Worm (Caenorhabditis elegans) whole organism, L3 larva: Measurements from ENCODE around the gene C49F8.3.
A peak's percentile ranks its signal among the peaks of the same experiment; 100 is the strongest.
"Not testable (repeated sequence)": the region's sequence is repeated elsewhere in the genome, so short reads cannot be mapped to it uniquely, and the experiment has no call there.

Experiments used
- R02D3.7 ChIP-seq: fragments of 150-350 bp; optimal IDR thresholded peaks from 2 replicates; lab custom pipeline; 2014; ENCODE audit warnings: missing biosample characterization, missing genetic modification characterization
- ceh-28 ChIP-seq: fragments of 150-350 bp; optimal IDR thresholded peaks from 2 replicates; lab custom pipeline; 2014; ENCODE audit warnings: missing biosample characterization, missing genetic modification reagents, missing genetic modification characterization
- ceh-82 ChIP-seq: fragments of 150-350 bp; optimal IDR thresholded peaks from 2 replicates; lab custom pipeline; 2014; ENCODE audit warnings: missing biosample characterization, missing genetic modification characterization
- daf-12 ChIP-seq: fragments of 150-350 bp; optimal IDR thresholded peaks from 2 replicates; lab custom pipeline; 2014; ENCODE audit warnings: missing biosample characterization, missing genetic modification reagents, missing genetic modification characterization
- egl-5 ChIP-seq: fragments of 150-350 bp; optimal IDR thresholded peaks from 2 replicates; lab custom pipeline; 2017; ENCODE audit warnings: missing biosample characterization, missing genetic modification reagents, missing genetic modification characterization, inconsistent platforms
- elt-1 ChIP-seq: fragments of 150-350 bp; optimal IDR thresholded peaks from 2 replicates; lab custom pipeline; 2014; ENCODE audit warnings: missing biosample characterization, missing genetic modification characterization
- elt-2 ChIP-seq: sonication (generic microtip); optimal IDR thresholded peaks from 2 replicates; lab custom pipeline; 2016; ENCODE audit warnings: missing genetic modification reagents, mild to moderate bottlenecking, missing genetic modification characterization, missing compliant biosample characterization
- elt-3 ChIP-seq, 3 experiments: fragments of 150-350 bp in 1 of 3; sonication (generic microtip) in 2 of 3; optimal IDR thresholded peaks; 2 replicates in 2 of 3; 4 replicates in 1 of 3; lab custom pipeline; 2014 to 2017; ENCODE audit warnings: missing biosample characterization in 3 of 3, missing genetic modification characterization in 3 of 3
- eor-1 ChIP-seq, 2 experiments: fragments of 150-350 bp; optimal IDR thresholded peaks; 2 replicates each; lab custom pipeline; 2014 to 2018; ENCODE audit warnings: missing biosample characterization in 2 of 2, missing genetic modification characterization in 2 of 2
- fkh-2 ChIP-seq: fragments of 150-350 bp; optimal IDR thresholded peaks from 2 replicates; lab custom pipeline; 2014; ENCODE audit warnings: missing biosample characterization, missing genetic modification reagents, missing genetic modification characterization
- hmg-11 ChIP-seq: sonication (generic microtip); optimal IDR thresholded peaks from 2 replicates; lab custom pipeline; 2016; ENCODE audit warnings: missing genetic modification characterization, missing compliant biosample characterization
- jun-1 ChIP-seq: fragments of 150-350 bp; optimal IDR thresholded peaks from 2 replicates; lab custom pipeline; 2014; ENCODE audit warnings: missing biosample characterization, missing genetic modification reagents, missing genetic modification characterization
- lin-15B ChIP-seq: fragments of 150-350 bp; optimal IDR thresholded peaks from 2 replicates; lab custom pipeline; 2014; ENCODE audit warnings: missing biosample characterization, missing genetic modification characterization
- lin-39 ChIP-seq: fragments of 150-350 bp; optimal IDR thresholded peaks from 2 replicates; lab custom pipeline; 2018; ENCODE audit warnings: missing biosample characterization, missing genetic modification reagents, missing genetic modification characterization
- mdl-1 ChIP-seq: fragments of 150-350 bp; optimal IDR thresholded peaks from 2 replicates; lab custom pipeline; 2014; ENCODE audit warnings: missing biosample characterization, missing genetic modification characterization
- nfya-1 ChIP-seq: sonication (generic microtip); optimal IDR thresholded peaks from 2 replicates; lab custom pipeline; 2017; ENCODE audit warnings: missing genetic modification characterization, mild to moderate bottlenecking, missing compliant biosample characterization, antibody characterized with exemption, moderate library complexity; ENCODE audit not compliant: insufficient read depth
- nhr-23 ChIP-seq: fragments of 150-350 bp; optimal IDR thresholded peaks from 2 replicates; lab custom pipeline; 2014; ENCODE audit warnings: missing biosample characterization, missing genetic modification reagents, missing genetic modification characterization
- nhr-25 ChIP-seq: sonication (generic microtip); optimal IDR thresholded peaks from 2 replicates; lab custom pipeline; 2017; ENCODE audit warnings: missing biosample characterization, missing genetic modification characterization
- nhr-43 ChIP-seq: sonication (generic microtip); optimal IDR thresholded peaks from 2 replicates; lab custom pipeline; 2016; ENCODE audit warnings: mild to moderate bottlenecking, missing genetic modification characterization, missing compliant biosample characterization; ENCODE audit not compliant: poor library complexity, severe bottlenecking
- nhr-67 ChIP-seq: fragments of 150-350 bp; optimal IDR thresholded peaks from 2 replicates; lab custom pipeline; 2014; ENCODE audit warnings: missing biosample characterization, missing genetic modification characterization
- pqm-1 ChIP-seq: fragments of 150-350 bp; optimal IDR thresholded peaks from 2 replicates; lab custom pipeline; 2017; ENCODE audit warnings: missing biosample characterization, missing genetic modification characterization, inconsistent platforms
- skn-1 ChIP-seq: fragments of 150-350 bp; optimal IDR thresholded peaks from 2 replicates; lab custom pipeline; 2014; ENCODE audit warnings: missing biosample characterization, missing genetic modification characterization
- unc-39 ChIP-seq: sonication (generic microtip); optimal IDR thresholded peaks from 4 replicates; lab custom pipeline; 2017; ENCODE audit warnings: missing biosample characterization, missing genetic modification characterization
- unc-62 ChIP-seq: fragments of 150-350 bp; sonication (generic microtip); optimal IDR thresholded peaks from 4 replicates; lab custom pipeline; 2014; ENCODE audit warnings: missing biosample characterization, missing genetic modification reagents, missing genetic modification characterization
- zag-1 ChIP-seq: fragments of 150-350 bp; optimal IDR thresholded peaks from 2 replicates; lab custom pipeline; 2014; ENCODE audit warnings: missing biosample characterization, missing genetic modification characterization
- ztf-4 ChIP-seq: fragments of 150-350 bp; optimal IDR thresholded peaks from 2 replicates; lab custom pipeline; 2014; ENCODE audit warnings: missing biosample characterization, missing genetic modification characterization

C49F8.3 gene

DNA sequence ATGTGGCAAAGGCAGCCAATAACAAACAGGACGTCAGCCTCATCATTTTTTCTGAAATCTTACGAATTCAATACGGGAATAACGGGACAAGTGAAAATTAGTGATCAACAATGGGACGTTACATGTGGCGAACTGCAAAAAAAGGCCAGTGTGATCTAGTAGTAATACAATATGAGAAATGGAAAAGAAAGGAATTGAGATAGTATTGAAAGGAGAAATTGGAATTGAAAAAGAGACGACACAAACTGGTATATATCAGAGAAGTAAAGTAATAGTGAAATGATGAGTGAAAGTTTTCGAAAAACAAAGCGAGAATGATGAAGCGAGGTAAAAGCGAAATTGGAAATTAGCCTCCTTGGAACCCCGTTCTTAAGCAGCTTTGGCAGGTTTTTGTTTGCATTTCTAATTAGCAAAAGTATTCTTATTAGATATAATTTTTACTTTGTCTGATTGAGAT is at the start of gene C49F8.3:
TSS of gene C49F8.3 (minus strand) at position 51 of the 457 bp plus-strand sequence.
- TF ChIP-seq jun-1 (tag; lab: Kevin White, UChicago) (no peak), nhr-23 (tag; lab: Kevin White, UChicago) (peak; percentile 1)

DNA sequence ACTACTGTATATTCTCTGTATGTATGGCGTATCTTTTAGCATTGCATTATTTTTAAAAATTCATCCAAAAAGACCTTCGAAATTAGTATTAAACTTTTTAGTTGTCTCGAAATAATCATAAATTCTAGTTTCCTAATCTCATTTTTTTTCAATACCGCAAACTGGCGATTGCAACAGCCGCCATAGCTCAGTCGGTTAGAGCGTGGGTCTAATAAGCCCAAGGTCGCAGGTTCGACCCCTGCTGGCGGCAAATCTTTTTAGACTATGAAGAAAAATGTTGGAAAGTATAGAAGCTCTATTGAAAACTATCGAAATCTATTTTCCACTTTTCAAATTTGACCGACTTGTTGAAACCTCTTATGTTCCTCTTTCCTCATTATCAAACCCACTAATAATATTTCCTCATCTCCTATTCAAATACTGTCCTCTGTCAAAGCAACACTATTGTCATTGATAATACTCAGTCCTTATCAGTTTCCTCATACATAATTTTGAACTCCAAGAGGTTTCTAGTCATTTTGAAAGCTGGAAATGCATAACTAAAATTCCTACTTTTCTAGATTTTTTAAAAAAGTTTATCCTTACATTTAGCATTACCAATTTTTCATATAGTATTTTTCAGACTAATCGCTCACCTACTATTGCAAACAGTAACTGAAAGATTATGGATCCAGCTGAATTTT is 48.6 kb upstream of the C49F8.3 start, which contains the start of gene jmjd-3.3:
TSS of gene jmjd-3.3 (plus strand) at position 633 of the 683 bp plus-strand sequence.
- TF ChIP-seq skn-1 (tag; lab: Kevin White, UChicago) (no peak), fkh-2 (tag; lab: Kevin White, UChicago) (no peak), jun-1 (tag; lab: Kevin White, UChicago) (no peak), hmg-11 (tag; lab: Kevin White, UChicago) (no peak), elt-3 (tag; optimal IDR thresholded peaks at IDR 0.05; lab: Kevin White, UChicago) (no peak), egl-5 (tag; lab: Kevin White, UChicago) (no peak), zag-1 (no peak)

DNA sequence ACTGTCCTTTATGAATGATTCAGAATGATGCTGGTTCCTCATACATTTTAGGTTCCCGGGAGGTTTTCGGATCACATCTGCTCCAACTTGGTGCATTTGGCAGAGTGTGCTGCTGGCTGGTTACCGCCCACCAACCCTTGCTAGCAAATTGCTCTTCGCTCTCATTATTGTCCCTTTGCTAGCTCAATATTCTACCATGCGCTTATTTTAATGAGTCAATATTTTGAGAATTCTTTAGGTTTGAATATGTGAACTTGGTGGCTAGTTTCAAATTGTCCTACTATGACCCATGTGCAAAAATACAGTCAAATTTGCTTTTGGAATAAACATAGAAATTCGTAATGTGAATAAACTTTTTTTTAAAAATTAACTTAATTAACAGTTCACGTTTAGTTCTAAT is 47.8 kb upstream of the C49F8.3 start:
- TF ChIP-seq lin-15B (tag; lab: Kevin White, UChicago) (no peak), ceh-28 (no peak), elt-1 (tag; lab: Kevin White, UChicago) (no peak), lin-39 (tag; lab: Kevin White, UChicago) (no peak), elt-2 (no peak), nhr-23 (tag; lab: Kevin White, UChicago) (no peak)

DNA sequence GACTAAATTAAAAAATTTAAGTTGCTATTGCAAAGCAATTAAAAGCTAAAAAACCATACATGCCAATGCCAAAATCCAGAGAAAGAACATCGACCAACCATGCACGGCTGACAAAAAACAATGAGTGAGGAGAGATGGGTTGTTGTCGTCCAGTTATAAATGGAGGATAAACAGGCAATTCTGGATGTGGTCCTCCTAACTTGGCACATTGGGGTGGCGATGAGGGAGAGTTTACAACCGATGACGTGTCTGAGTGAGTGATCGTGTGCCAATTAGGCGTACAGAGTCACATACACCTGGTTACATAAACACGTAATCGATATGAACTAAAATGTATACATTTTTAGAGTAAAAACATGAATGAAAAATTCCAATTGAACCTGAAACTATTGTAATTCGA is 44.0 kb upstream of the C49F8.3 start, which contains the start of gene C29F7.10:
TSS of gene C29F7.10 (minus strand) at position 101 of the 400 bp plus-strand sequence.
- TF ChIP-seq nhr-67; jun-1 (tag; lab: Kevin White, UChicago); nfya-1 (tag; lab: Kevin White, UChicago): not testable (repeated sequence)
- TF ChIP-seq, all 47 proteins: peak for 0; not testable (repeated sequence) for 47

DNA sequence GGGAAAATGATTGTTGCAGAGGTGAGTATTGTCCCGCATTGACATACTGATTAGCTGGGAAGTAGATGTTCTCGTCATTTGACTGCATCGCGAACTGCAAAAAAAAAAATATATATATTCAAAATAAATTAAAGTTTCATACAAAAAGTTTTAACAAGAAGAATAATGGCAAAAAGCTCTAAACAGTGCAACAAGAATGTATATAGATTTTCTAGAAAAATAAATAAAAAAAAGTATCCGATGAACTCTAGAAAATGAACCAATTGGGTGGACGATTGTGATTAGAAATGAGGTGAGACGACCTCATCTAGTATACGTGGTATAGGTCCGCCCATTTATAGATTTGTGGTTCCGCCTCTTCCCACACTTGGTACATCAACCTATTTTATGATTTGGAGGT is 41.4 kb upstream of the C49F8.3 start, which contains the start of gene fkh-4:
TSS of gene fkh-4 (minus strand) at position 101 of the 400 bp plus-strand sequence.
- not testable (repeated sequence) for TF ChIP-seq egl-5 (tag; lab: Kevin White, UChicago); hmg-11 (tag; lab: Kevin White, UChicago); eor-1 (tag; optimal IDR thresholded peaks at IDR 0.05; lab: Kevin White, UChicago)

DNA sequence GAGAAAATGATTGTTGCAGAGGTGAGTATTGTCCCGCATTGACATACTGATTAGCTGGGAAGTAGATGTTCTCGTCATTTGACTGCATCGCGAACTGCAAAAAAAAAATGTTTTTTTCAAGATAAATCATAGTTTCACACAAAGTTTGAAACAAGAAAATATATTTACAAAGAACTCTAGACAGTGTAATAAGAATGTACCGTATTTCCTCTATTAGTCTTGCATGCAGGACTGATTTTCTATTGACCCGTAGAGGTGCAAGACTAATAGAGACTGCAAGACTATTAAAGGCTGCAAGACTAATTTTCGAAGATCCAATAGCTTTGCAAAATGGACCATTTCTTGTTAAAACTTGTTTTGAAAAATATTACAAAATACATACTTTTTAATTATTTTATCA is 36.0 kb upstream of the C49F8.3 start, which contains the start of gene fkh-3:
TSS of gene fkh-3 (minus strand) at position 101 of the 400 bp plus-strand sequence.
- no peak for TF ChIP-seq daf-12 (tag; lab: Kevin White, UChicago)
- TF ChIP-seq ztf-4 (tag; lab: Kevin White, UChicago) = no peak
- TF ChIP-seq elt-3 (tag; optimal IDR thresholded peaks at IDR 0.05; lab: Kevin White, UChicago) = no peak
- no peak for TF ChIP-seq zag-1
- no peak for TF ChIP-seq fkh-2 (tag; lab: Kevin White, UChicago)

DNA sequence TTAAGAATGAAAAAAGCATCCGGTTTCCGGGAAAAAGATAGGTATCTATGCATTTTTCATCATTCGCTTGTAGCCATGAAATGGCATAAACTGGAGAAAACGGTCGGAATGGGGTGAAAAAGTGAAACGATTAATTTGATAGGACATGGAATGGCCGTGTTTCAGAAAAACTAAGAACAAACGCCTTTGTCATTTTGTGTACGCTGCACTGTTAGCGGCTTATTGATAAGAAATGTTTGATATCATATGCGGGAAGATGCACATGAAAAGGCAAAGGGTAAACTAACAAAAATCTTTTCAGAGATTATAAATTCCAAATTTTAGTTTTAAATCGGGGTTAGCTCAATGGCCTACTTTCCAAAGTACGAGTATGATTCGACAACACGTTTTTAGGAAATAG is 33.7 kb upstream of the C49F8.3 start:
- TF ChIP-seq pqm-1 (tag; lab: Kevin White, UChicago) (peak; percentile 33), elt-2 (peak; percentile 81), ceh-82 (tag; lab: Kevin White, UChicago) (no peak)

DNA sequence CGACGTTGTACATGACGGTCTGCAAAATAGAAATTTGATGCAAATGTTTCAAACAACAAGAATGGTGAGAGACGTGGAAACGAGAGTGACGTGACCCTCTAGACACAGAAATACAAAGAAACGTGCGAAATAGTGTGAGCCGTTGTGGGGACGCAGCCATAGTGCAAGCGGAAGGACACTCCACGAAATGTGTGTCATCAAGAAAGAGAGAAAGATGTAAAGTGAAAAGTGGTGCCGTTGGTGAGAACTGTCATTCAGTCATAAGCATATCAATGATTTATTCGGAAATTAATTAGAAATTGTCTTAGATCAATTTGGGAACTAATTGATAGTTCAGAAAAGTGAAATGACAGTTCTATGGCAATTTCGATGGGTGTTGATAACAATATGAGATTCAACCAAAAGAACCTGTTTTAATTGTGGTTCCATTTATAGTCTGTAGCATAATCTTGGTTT is 32.6 kb upstream of the C49F8.3 start, which contains the start of gene C29F7.3:
TSS of gene C29F7.3 (minus strand) at position 51 of the 456 bp plus-strand sequence.
- TF ChIP-seq nhr-43 (tag; lab: Kevin White, UChicago) (peak; percentile 47), nfya-1 (tag; lab: Kevin White, UChicago) (peak; percentile 33), lin-39 (tag; lab: Kevin White, UChicago) (peak; percentile 26), mdl-1 (tag; lab: Kevin White, UChicago) (no peak), elt-3 (tag; optimal IDR thresholded peaks at IDR 0.05; lab: Kevin White, UChicago) (peak in 1 of 3 experiments; percentile 7), unc-62 (peak; percentile 1), R02D3.7 (tag; lab: Kevin White, UChicago) (no peak), nhr-23 (tag; lab: Kevin White, UChicago) (peak; percentile 9), unc-39 (tag; lab: Kevin White, UChicago) (no peak), nhr-25 (tag; lab: Kevin White, UChicago) (peak; percentile 72), elt-2 (peak; percentile 43)
- TF ChIP-seq, all 47 proteins: peak for 8
